Fruit fly (Drosophila melanogaster) whole organism, prepupa: ENCODE data around the gene Tango6.
A peak's percentile ranks its signal among the peaks of the same experiment; 100 is the strongest.

Experiments
- Blimp-1 ChIP-seq: fragments of 200-800 bp; sonication (Bioruptor generic); optimal IDR thresholded peaks from 3 replicates; lab custom pipeline; 2017; ENCODE audit warnings: missing biosample characterization, missing genetic modification characterization, mild to moderate bottlenecking, moderate library complexity, missing genetic modification reagents
- CG10669 ChIP-seq: fragments of 200-800 bp; sonication (Bioruptor generic); optimal IDR thresholded peaks from 3 replicates; lab custom pipeline; 2018; ENCODE audit warnings: missing biosample characterization, mild to moderate bottlenecking, missing genetic modification characterization, moderate library complexity
- CG11294 ChIP-seq: fragments of 200-800 bp; sonication (Bioruptor generic); IDR thresholded peaks from 2 replicates; pipeline ENCODE4 v1.3.6; 2022; ENCODE audit warnings: missing biosample characterization, missing genetic modification characterization
- CG11762 ChIP-seq: fragments of 200-800 bp; sonication (Bioruptor generic); optimal IDR thresholded peaks from 3 replicates; lab custom pipeline; 2016; ENCODE audit warnings: missing biosample characterization, missing genetic modification characterization; ENCODE audit not compliant: insufficient read depth
- CG15336 ChIP-seq: fragments of 200-800 bp; sonication (Bioruptor generic); IDR thresholded peaks from 2 replicates; pipeline ENCODE4 v1.3.6; 2022; ENCODE audit warnings: missing biosample characterization, missing genetic modification characterization
- CG1621 ChIP-seq: fragments of 200-800 bp; sonication (Bioruptor generic); optimal IDR thresholded peaks from 3 replicates; lab custom pipeline; 2018; ENCODE audit warnings: missing biosample characterization, mild to moderate bottlenecking, missing genetic modification characterization
- CG34406 ChIP-seq: fragments of 200-800 bp; sonication (Bioruptor generic); optimal IDR thresholded peaks from 3 replicates; lab custom pipeline; 2016; ENCODE audit warnings: missing biosample characterization, missing genetic modification characterization
- CG3919 ChIP-seq: fragments of 200-800 bp; sonication (Bioruptor generic); optimal IDR thresholded peaks from 3 replicates; lab custom pipeline; 2016; ENCODE audit warnings: missing biosample characterization, missing genetic modification characterization
- CG4318 ChIP-seq: fragments of 200-800 bp; sonication (Bioruptor generic); optimal IDR thresholded peaks from 3 replicates; lab custom pipeline; 2017; ENCODE audit warnings: missing biosample characterization, mild to moderate bottlenecking, missing genetic modification characterization
- CG6163 ChIP-seq: fragments of 200-800 bp; sonication (Bioruptor generic); IDR thresholded peaks from 3 replicates; pipeline ENCODE4 v1.3.6; 2022; ENCODE audit warnings: missing biosample characterization, missing genetic modification characterization
- CG6792 ChIP-seq: fragments of 200-800 bp; sonication (Bioruptor generic); optimal IDR thresholded peaks from 3 replicates; lab custom pipeline; 2016; ENCODE audit warnings: missing biosample characterization, missing genetic modification characterization
- CG6808 ChIP-seq: fragments of 200-800 bp; sonication (Bioruptor generic); optimal IDR thresholded peaks from 3 replicates; lab custom pipeline; 2017; ENCODE audit warnings: missing biosample characterization, missing genetic modification characterization, mild to moderate bottlenecking, moderate library complexity, missing genetic modification reagents
- CG6854 ChIP-seq: fragments of 200-800 bp; sonication (Bioruptor generic); optimal IDR thresholded peaks from 2 replicates; lab custom pipeline; 2017; ENCODE audit warnings: missing biosample characterization, mild to moderate bottlenecking, missing genetic modification characterization
- CG7368 ChIP-seq: fragments of 200-800 bp; sonication (Bioruptor generic); optimal IDR thresholded peaks from 3 replicates; lab custom pipeline; 2016; ENCODE audit warnings: missing biosample characterization, missing genetic modification characterization
- CG8119 ChIP-seq: fragments of 200-800 bp; sonication (Bioruptor generic); IDR thresholded peaks from 3 replicates; pipeline ENCODE4 v1.3.6; 2022; ENCODE audit warnings: missing biosample characterization, missing genetic modification characterization
- CG8319 ChIP-seq: fragments of 200-800 bp; sonication (Bioruptor generic); optimal IDR thresholded peaks from 3 replicates; lab custom pipeline; 2016; ENCODE audit warnings: missing biosample characterization, missing genetic modification characterization
- CG8632 ChIP-seq: fragments of 200-800 bp; sonication (Bioruptor generic); optimal IDR thresholded peaks from 3 replicates; lab custom pipeline; 2016; ENCODE audit warnings: missing biosample characterization, missing genetic modification characterization
- CG9139 ChIP-seq: fragments of 200-800 bp; sonication (Bioruptor generic); optimal IDR thresholded peaks from 3 replicates; lab custom pipeline; 2017; ENCODE audit warnings: missing biosample characterization, mild to moderate bottlenecking, missing genetic modification characterization
- Eip75B ChIP-seq: fragments of 200-800 bp; sonication (Bioruptor generic); optimal IDR thresholded peaks from 3 replicates; lab custom pipeline; 2016; ENCODE audit warnings: missing biosample characterization, missing genetic modification characterization
- Eip93F ChIP-seq: fragments of 200-800 bp; sonication (Bioruptor generic); optimal IDR thresholded peaks from 2 replicates; lab custom pipeline; 2016; ENCODE audit warnings: missing biosample characterization, mild to moderate bottlenecking, missing genetic modification characterization
- Ets21C ChIP-seq: fragments of 200-800 bp; sonication (Bioruptor generic); optimal IDR thresholded peaks from 3 replicates; lab custom pipeline; 2016; ENCODE audit warnings: missing biosample characterization, missing genetic modification characterization
- Ets96B ChIP-seq: fragments of 200-800 bp; optimal IDR thresholded peaks from 2 replicates; lab custom pipeline; 2019; ENCODE audit warnings: missing biosample characterization, mild to moderate bottlenecking, missing genetic modification characterization, moderate library complexity
- Gug ChIP-seq: fragments of 200-800 bp; sonication (Bioruptor generic); IDR thresholded peaks from 2 replicates; pipeline ENCODE4 v1.3.6; 2022; ENCODE audit warnings: missing biosample characterization, missing genetic modification characterization
- Hr38 ChIP-seq: sonication (Bioruptor generic); optimal IDR thresholded peaks from 2 replicates; lab custom pipeline; 2016; ENCODE audit warnings: missing biosample characterization, missing genetic modification characterization
- Hr39 ChIP-seq: fragments of 200-800 bp; sonication (Bioruptor generic); optimal IDR thresholded peaks from 2 replicates; lab custom pipeline; 2016; ENCODE audit warnings: missing biosample characterization, missing genetic modification characterization
- Hr4 ChIP-seq: fragments of 200-800 bp; sonication (Bioruptor generic); optimal IDR thresholded peaks from 3 replicates; lab custom pipeline; 2016; ENCODE audit warnings: missing biosample characterization, missing genetic modification characterization
- Lpt ChIP-seq: fragments of 200-800 bp; sonication (Bioruptor generic); optimal IDR thresholded peaks from 3 replicates; lab custom pipeline; 2016; ENCODE audit warnings: missing biosample characterization, missing genetic modification characterization
- Met ChIP-seq: fragments of 200-800 bp; sonication (Bioruptor generic); optimal IDR thresholded peaks from 3 replicates; lab custom pipeline; 2016; ENCODE audit warnings: missing biosample characterization, missing genetic modification characterization
- OdsH ChIP-seq: fragments of 200-800 bp; sonication (Bioruptor generic); optimal IDR thresholded peaks from 3 replicates; lab custom pipeline; 2016; ENCODE audit warnings: missing biosample characterization, missing genetic modification characterization
- Smox ChIP-seq: fragments of 200-800 bp; sonication (Bioruptor generic); optimal IDR thresholded peaks from 3 replicates; lab custom pipeline; 2016; ENCODE audit warnings: missing biosample characterization, missing genetic modification characterization
- Sox15 ChIP-seq: fragments of 200-800 bp; sonication (Bioruptor generic); optimal IDR thresholded peaks from 3 replicates; lab custom pipeline; 2016; ENCODE audit warnings: missing biosample characterization, missing genetic modification characterization
- achi ChIP-seq: fragments of 200-800 bp; sonication (Bioruptor generic); optimal IDR thresholded peaks from 3 replicates; lab custom pipeline; 2016; ENCODE audit warnings: missing biosample characterization, missing genetic modification characterization
- acj6 ChIP-seq: fragments of 200-800 bp; sonication (Bioruptor generic); optimal IDR thresholded peaks from 3 replicates; lab custom pipeline; 2016; ENCODE audit warnings: missing biosample characterization, missing genetic modification characterization
- dac ChIP-seq: fragments of 200-800 bp; sonication (Bioruptor generic); optimal IDR thresholded peaks from 2 replicates; lab custom pipeline; 2017; ENCODE audit warnings: missing biosample characterization, mild to moderate bottlenecking, missing genetic modification characterization
- esn ChIP-seq: fragments of 200-800 bp; sonication (Bioruptor generic); optimal IDR thresholded peaks from 2 replicates; lab custom pipeline; 2016; ENCODE audit warnings: missing biosample characterization, mild to moderate bottlenecking, missing genetic modification characterization, moderate library complexity
- fd59A ChIP-seq: fragments of 200-800 bp; sonication (Bioruptor generic); optimal IDR thresholded peaks from 2 replicates; lab custom pipeline; 2017; ENCODE audit warnings: missing biosample characterization, mild to moderate bottlenecking, missing genetic modification characterization, missing genetic modification reagents
- fd85E ChIP-seq: fragments of 200-800 bp; sonication (Bioruptor generic); optimal IDR thresholded peaks from 3 replicates; lab custom pipeline; 2016; ENCODE audit warnings: missing biosample characterization, missing genetic modification characterization
- fkh ChIP-seq: fragments of 200-800 bp; sonication (Bioruptor generic); optimal IDR thresholded peaks from 3 replicates; lab custom pipeline; 2017; ENCODE audit warnings: missing biosample characterization, mild to moderate bottlenecking, missing genetic modification characterization, moderate library complexity
- lz ChIP-seq: fragments of 200-800 bp; sonication (Bioruptor generic); optimal IDR thresholded peaks from 3 replicates; lab custom pipeline; 2016; ENCODE audit warnings: missing biosample characterization, missing genetic modification characterization
- net ChIP-seq: fragments of 200-800 bp; sonication (Bioruptor generic); optimal IDR thresholded peaks from 3 replicates; lab custom pipeline; 2016; ENCODE audit warnings: missing biosample characterization, missing genetic modification characterization
- pdm3 ChIP-seq: fragments of 200-800 bp; sonication (Bioruptor generic); optimal IDR thresholded peaks from 3 replicates; lab custom pipeline; 2016; ENCODE audit warnings: missing biosample characterization, missing genetic modification characterization
- salr ChIP-seq, 2 experiments: fragments of 200-800 bp; sonication (Bioruptor generic); optimal IDR thresholded peaks; 3 replicates each; lab custom pipeline; 2016 to 2018; ENCODE audit warnings: missing biosample characterization in 2 of 2, missing genetic modification characterization in 2 of 2, mild to moderate bottlenecking in 1 of 2
- topi ChIP-seq: fragments of 200-800 bp; sonication (Bioruptor generic); optimal IDR thresholded peaks from 3 replicates; lab custom pipeline; 2016; ENCODE audit warnings: missing biosample characterization, missing genetic modification characterization
- vri ChIP-seq: fragments of 200-800 bp; sonication (Bioruptor generic); optimal IDR thresholded peaks from 3 replicates; lab custom pipeline; 2016; ENCODE audit warnings: missing biosample characterization, mild to moderate bottlenecking, missing genetic modification characterization

Gene Tango6

dm6 chr2L:18985201-18986124, 16.6 kb downstream of the Tango6 start (continued):
- peak; percentile 35 for TF ChIP-seq Hr39 (GFP tag; lab: Kevin White, UChicago)

- TF ChIP-seq Sox15 (GFP tag; lab: Kevin White, UChicago), result no peak
Observed at dm6 chr2L:18986125-18986498, 17.3 kb downstream of the Tango6 start.

DNA sequence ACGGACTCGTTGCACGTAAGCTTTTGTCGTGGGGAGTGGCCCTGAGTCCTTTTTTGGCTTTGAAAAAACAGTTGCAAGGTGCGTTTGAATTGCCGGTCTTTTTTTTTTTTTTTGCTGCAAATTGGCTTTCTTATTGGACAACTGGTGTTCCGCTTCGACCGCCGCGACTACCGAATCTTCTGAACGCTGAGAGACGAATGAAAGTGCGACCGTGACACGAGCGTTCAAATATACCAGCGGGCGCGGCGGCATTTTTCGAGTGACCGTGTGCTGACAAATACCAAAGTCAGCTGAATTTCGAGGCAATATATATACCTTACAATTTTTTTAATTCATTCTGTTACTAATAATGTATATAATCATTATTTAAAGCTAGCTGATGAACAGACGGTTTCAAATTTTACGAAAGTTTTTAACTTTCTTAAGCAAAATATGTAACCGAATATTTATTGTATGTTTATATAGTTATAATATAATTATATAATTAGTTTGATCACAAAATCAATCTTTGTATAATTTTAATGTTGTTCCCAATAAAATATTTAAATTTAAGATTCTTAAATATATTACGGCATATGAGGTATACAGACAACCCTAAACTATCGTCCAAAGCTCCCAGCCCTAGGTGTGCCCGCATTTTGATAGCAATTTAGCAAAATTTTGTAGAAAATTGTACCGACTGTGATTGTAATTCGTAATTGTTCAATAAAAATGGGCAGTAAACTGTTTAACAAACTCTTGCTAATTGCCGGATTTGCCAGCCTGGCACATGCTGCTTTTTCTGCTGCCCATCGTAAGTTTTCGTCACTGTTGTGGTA, 18.5 kb downstream of the Tango6 start, which contains the start of the genes Swip-1 and EMC5:
TSS of gene Swip-1 (minus strand) at position 203 of the 818 bp plus-strand sequence.
TSS of gene EMC5 (plus strand) at position 630 of the 818 bp plus-strand sequence.
- peak; percentile 9 for TF ChIP-seq CG10669
- TF ChIP-seq Hr38 (GFP tag; lab: Kevin White, UChicago), result no peak
- TF ChIP-seq dac (GFP tag; lab: Kevin White, UChicago), result no peak
- TF ChIP-seq Lpt, result no peak
- no peak for TF ChIP-seq Sox15 (GFP tag; lab: Kevin White, UChicago)
- TF ChIP-seq CG6854 (GFP tag; lab: Kevin White, UChicago), result peak; percentile 44
- TF ChIP-seq CG6163 (GFP tag; lab: Robert Waterston, UW), result peak; percentile 61; the same call in 2 of the 3 replicates
- TF ChIP-seq acj6, result peak; percentile 35
- no peak for TF ChIP-seq fd85E (GFP tag; lab: Kevin White, UChicago)
- no peak for TF ChIP-seq CG11294
- TF ChIP-seq fkh, result no peak
- 0 out of 3 replicates have a peak, but pooled peaks have one; percentile 38 for TF ChIP-seq CG8119
- peak; percentile 36 for TF ChIP-seq OdsH (GFP tag; lab: Kevin White, UChicago)
- no peak for TF ChIP-seq Smox (GFP tag; lab: Kevin White, UChicago)
- no peak for TF ChIP-seq Eip93F (GFP tag; lab: Kevin White, UChicago)
- TF ChIP-seq CG1621, result no peak
- no peak for TF ChIP-seq CG6792
- no peak for TF ChIP-seq Hr39 (GFP tag; lab: Kevin White, UChicago)
- TF ChIP-seq fd59A, result no peak
- no peak for TF ChIP-seq CG8319 (GFP tag; lab: Kevin White, UChicago)
- no peak for TF ChIP-seq Gug (GFP tag; lab: Robert Waterston, UW)
- peak; percentile 20 for TF ChIP-seq net
- TF ChIP-seq Blimp-1 (GFP tag; lab: Kevin White, UChicago), result no peak
- peak in 1 of 2 experiments; percentile 58 for TF ChIP-seq salr (GFP tag; optimal IDR thresholded peaks at IDR 0.05; lab: Kevin White, UChicago)
- TF ChIP-seq CG3919 (GFP tag; lab: Kevin White, UChicago), result peak; percentile 50
- TF ChIP-seq CG11762, result no peak
- peak; percentile 35 for TF ChIP-seq CG6808
- TF ChIP-seq Ets96B (tag; lab: Kevin White, UChicago), result peak; percentile 46
- TF ChIP-seq Hr4 (GFP tag; lab: Kevin White, UChicago), result peak; percentile 49
- peak; percentile 26 for TF ChIP-seq lz
- TF ChIP-seq CG15336 (GFP tag; lab: Robert Waterston, UW), result no peak
- TF ChIP-seq pdm3, result peak; percentile 2
- TF ChIP-seq Ets21C (GFP tag; lab: Kevin White, UChicago), result no peak
- TF ChIP-seq CG8632 (GFP tag; lab: Kevin White, UChicago), result no peak
- peak; percentile 18 for TF ChIP-seq Eip75B (GFP tag; lab: Kevin White, UChicago)
- TF ChIP-seq Met (GFP tag; lab: Kevin White, UChicago), result peak; percentile 13
- TF ChIP-seq CG9139, result no peak
- TF ChIP-seq CG4318 (GFP tag; lab: Kevin White, UChicago), result peak; percentile 33
- peak; percentile 61 for TF ChIP-seq esn (GFP tag; lab: Kevin White, UChicago)
- peak; percentile 17 for TF ChIP-seq topi
- TF ChIP-seq CG34406, result peak; percentile 48
- no peak for TF ChIP-seq CG7368 (GFP tag; lab: Kevin White, UChicago)
- peak; percentile 27 for TF ChIP-seq vri (GFP tag; lab: Kevin White, UChicago)
- TF ChIP-seq achi (GFP tag; lab: Kevin White, UChicago), result peak; percentile 20
